Worm (Caenorhabditis elegans): Measurements from ENCODE around the gene tbc-13.

The tbc-13 gene

DNA sequence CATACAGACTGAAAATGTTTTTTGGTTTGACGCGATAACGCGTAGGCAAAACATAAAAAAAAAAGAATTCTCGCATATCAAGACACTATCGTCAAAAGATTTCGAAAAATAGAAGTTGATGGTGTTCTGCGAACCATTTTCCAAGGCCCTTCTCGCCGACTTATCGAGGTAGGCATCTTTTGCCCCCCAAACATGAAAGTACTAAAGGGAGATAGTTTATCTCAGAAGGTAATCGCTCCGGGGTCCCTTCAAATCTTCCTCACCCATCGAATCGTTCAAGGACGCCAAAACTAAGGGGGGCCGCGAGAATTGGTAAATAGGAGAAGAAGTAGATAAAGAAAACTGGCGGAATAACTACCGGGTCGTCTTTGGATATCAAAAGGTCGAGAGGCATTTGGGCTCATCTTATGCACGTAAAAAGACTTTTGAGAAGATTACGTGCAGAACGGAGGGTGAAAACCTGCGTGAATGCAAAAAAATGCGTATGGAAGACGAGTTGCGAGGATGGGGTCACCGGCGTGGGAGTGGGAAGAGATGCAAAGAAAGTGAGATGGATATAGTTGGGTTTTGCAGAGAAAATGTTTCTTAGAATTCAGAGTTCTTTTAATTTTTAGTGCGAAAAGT lies 26.6 kb downstream of the tbc-13 start:
- TF ChIP-seq ref-1 (GFP tag; conservative IDR thresholded peaks at IDR 0.05), result no peak
- TF ChIP-seq ztf-23 (GFP tag; IDR thresholded peaks at IDR 0.05), result no peak

DNA sequence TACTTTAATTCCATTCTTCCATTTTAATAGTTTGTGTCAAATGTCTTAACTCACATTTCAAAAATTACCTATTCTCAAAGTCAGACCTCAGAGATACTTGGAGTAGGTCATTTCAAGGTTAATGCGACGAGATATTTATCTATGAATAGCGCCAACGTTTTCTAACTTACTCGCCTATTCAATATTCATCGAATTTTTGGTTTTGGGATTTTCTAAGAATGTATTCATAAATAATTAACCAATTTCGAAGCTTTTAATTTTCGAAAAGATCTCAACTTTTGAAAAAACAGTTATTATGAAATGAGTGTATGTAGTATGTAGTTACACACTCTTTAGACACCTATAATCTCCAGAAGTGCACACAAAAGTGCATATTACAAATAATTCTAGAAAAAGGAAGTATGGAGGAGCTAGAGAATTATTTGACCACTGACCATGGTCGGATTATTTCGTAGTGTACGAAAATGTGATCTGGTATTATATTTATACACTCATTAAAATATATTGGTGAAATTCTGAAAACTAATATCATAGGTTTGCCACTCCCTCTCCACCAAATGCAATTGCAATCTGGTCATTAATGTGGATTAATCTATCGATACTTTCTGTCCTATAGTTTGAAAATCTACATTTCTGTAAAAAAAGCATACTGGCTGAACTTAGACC lies 27.8 kb downstream of the tbc-13 start:
- TF ChIP-seq cog-1 (tag; optimal IDR thresholded peaks at IDR 0.05), result no peak

- TF ChIP-seq cog-1 (tag; optimal IDR thresholded peaks at IDR 0.05) (no peak), ztf-23 (GFP tag; IDR thresholded peaks at IDR 0.05) (no peak), ref-1 (GFP tag; conservative IDR thresholded peaks at IDR 0.05) (no peak), T22C8.4 (GFP tag; IDR thresholded peaks at IDR 0.05) (no peak), flt-1 (GFP tag; IDR thresholded peaks at IDR 0.05) (no peak), tab-1 (GFP tag; IDR thresholded peaks at IDR 0.05) (no peak), ztf-29 (GFP tag; IDR thresholded peaks at IDR 0.05) (no peak), med-1 (GFP tag; optimal IDR thresholded peaks at IDR 0.05; ENCODE audit: insufficient read depth) (no peak), klf-2 (GFP tag; conservative IDR thresholded peaks at IDR 0.05) (no peak)
These were observed 28.6 kb downstream of the tbc-13 start for ce11 chrX:12513415-12513814.

- TF ChIP-seq T22C8.4 (GFP tag; IDR thresholded peaks at IDR 0.05) (no peak), klf-2 (GFP tag; conservative IDR thresholded peaks at IDR 0.05) (no peak), med-1 (GFP tag; optimal IDR thresholded peaks at IDR 0.05; ENCODE audit: insufficient read depth) (no peak), ref-1 (GFP tag; conservative IDR thresholded peaks at IDR 0.05) (no peak), ztf-23 (GFP tag; IDR thresholded peaks at IDR 0.05) (no peak), ztf-29 (GFP tag; IDR thresholded peaks at IDR 0.05) (no peak), tab-1 (GFP tag; IDR thresholded peaks at IDR 0.05) (no peak), flt-1 (GFP tag; IDR thresholded peaks at IDR 0.05) (no peak), cog-1 (tag; optimal IDR thresholded peaks at IDR 0.05) (no peak)
These were observed 31.0 kb downstream of the tbc-13 start for ce11 chrX:12515596-12516481.

DNA sequence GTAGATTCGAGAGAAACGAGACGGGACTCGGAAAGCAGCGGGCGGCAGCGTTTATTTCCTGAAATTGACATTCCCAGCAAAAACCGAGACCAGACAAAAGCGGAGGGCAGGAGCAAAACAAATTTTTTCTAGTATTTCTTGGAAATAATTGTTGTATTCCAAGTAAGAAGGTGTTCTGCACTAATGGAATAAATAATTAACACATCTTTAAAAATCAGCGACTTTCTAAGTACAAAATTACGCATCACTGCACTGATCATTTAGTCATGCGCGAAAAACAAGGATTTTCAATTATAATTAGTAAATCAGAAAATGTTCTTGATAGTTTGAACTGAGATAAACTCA lies 31.6 kb downstream of the tbc-13 start:
- TF ChIP-seq flt-1 (GFP tag; IDR thresholded peaks at IDR 0.05) (no peak), ref-1 (GFP tag; conservative IDR thresholded peaks at IDR 0.05) (no peak), ztf-29 (GFP tag; IDR thresholded peaks at IDR 0.05) (no peak), tab-1 (GFP tag; IDR thresholded peaks at IDR 0.05) (no peak)

ce11 chrX:12517307-12517706 lies 32.5 kb downstream of the tbc-13 start:
- TF ChIP-seq med-1 (GFP tag; optimal IDR thresholded peaks at IDR 0.05; ENCODE audit: insufficient read depth) (no peak), tab-1 (GFP tag; IDR thresholded peaks at IDR 0.05) (no peak), ztf-23 (GFP tag; IDR thresholded peaks at IDR 0.05) (no peak), cog-1 (tag; optimal IDR thresholded peaks at IDR 0.05) (no peak)

DNA sequence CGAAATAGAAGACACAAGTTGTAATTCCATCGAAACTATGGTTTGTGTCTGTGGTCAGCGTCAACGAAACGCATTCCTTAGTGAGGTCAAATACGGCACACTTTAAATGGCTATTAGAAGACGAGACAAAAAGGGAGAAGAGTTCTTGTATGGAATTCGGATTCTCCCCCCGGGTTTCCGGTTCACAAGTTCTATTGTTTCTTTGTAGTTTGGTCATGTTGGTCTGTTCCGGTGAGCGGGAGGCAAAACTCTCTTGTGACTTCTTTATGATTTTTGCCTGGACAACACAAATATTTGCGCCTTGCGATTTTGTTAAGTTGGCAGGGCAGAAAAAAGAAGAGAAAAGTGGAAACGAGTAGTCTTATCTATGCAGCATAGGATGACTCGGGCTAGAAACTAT lies 33.0 kb downstream of the tbc-13 start:
- TF ChIP-seq ref-1 (GFP tag; conservative IDR thresholded peaks at IDR 0.05) (no peak), klf-2 (GFP tag; conservative IDR thresholded peaks at IDR 0.05) (no peak), ztf-29 (GFP tag; IDR thresholded peaks at IDR 0.05) (no peak)

- TF ChIP-seq flt-1 (GFP tag; IDR thresholded peaks at IDR 0.05) (no peak), T22C8.4 (GFP tag; IDR thresholded peaks at IDR 0.05) (no peak), tab-1 (GFP tag; IDR thresholded peaks at IDR 0.05) (no peak), klf-2 (GFP tag; conservative IDR thresholded peaks at IDR 0.05) (no peak), ztf-29 (GFP tag; IDR thresholded peaks at IDR 0.05) (no peak), cog-1 (tag; optimal IDR thresholded peaks at IDR 0.05) (no peak), med-1 (GFP tag; optimal IDR thresholded peaks at IDR 0.05; ENCODE audit: insufficient read depth) (no peak), ztf-23 (GFP tag; IDR thresholded peaks at IDR 0.05) (no peak), ref-1 (GFP tag; conservative IDR thresholded peaks at IDR 0.05) (no peak)
These were observed 33.6 kb downstream of the tbc-13 start for ce11 chrX:12518469-12518868.

- TF ChIP-seq cog-1 (tag; optimal IDR thresholded peaks at IDR 0.05), result no peak
These were observed 34.1 kb downstream of the tbc-13 start for ce11 chrX:12518982-12519381.

DNA sequence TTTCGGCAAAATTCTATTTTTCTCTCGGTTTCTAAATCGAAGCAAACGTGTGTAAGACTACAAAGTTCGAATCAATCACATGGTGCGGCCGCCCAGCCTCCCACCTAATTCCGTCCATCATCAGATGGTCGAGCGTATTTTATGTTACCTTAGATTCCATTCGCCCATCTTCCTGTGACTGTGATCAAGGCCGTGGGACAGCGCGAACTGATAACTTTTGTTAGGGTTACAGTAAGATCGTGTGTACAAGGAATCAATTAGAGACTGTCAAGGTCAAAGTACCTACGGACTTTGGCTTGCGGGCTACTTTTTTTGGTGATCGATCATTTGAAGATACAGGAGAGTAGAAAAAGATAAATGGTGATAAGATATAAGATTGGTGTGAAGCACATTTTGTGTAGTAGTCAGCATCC lies 38.2 kb downstream of the tbc-13 start:
- TF ChIP-seq flt-1 (GFP tag; IDR thresholded peaks at IDR 0.05) (no peak), ztf-29 (GFP tag; IDR thresholded peaks at IDR 0.05) (no peak), ref-1 (GFP tag; conservative IDR thresholded peaks at IDR 0.05) (no peak), cog-1 (tag; optimal IDR thresholded peaks at IDR 0.05) (no peak), klf-2 (GFP tag; conservative IDR thresholded peaks at IDR 0.05) (no peak), med-1 (GFP tag; optimal IDR thresholded peaks at IDR 0.05; ENCODE audit: insufficient read depth) (no peak), tab-1 (GFP tag; IDR thresholded peaks at IDR 0.05) (no peak), ztf-23 (GFP tag; IDR thresholded peaks at IDR 0.05) (no peak), T22C8.4 (GFP tag; IDR thresholded peaks at IDR 0.05) (no peak)

DNA sequence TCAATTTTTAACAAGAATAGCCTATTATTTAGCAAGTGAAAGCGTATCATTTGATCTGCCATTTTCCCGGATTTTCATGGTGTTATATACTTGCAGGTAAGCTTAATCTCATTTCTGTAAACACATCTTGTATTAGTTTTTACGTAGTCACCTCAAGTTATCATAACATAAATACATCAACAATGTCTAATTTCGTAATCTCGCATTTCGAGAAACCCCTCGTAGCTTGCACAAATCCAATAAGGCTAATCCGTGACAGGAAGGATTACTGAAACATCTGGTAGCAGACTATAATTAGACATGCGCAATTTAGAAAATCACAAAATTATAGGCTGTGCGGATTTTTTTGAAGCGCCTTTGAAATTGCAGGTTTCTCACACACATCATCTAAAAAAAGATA lies 39.7 kb downstream of the tbc-13 start:
- TF ChIP-seq T22C8.4 (GFP tag; IDR thresholded peaks at IDR 0.05) (no peak), ref-1 (GFP tag; conservative IDR thresholded peaks at IDR 0.05) (no peak), klf-2 (GFP tag; conservative IDR thresholded peaks at IDR 0.05) (no peak), ztf-23 (GFP tag; IDR thresholded peaks at IDR 0.05) (no peak), tab-1 (GFP tag; IDR thresholded peaks at IDR 0.05) (no peak), cog-1 (tag; optimal IDR thresholded peaks at IDR 0.05) (no peak), ztf-29 (GFP tag; IDR thresholded peaks at IDR 0.05) (no peak), med-1 (GFP tag; optimal IDR thresholded peaks at IDR 0.05; ENCODE audit: insufficient read depth) (no peak), flt-1 (GFP tag; IDR thresholded peaks at IDR 0.05) (no peak)
